Fruit fly (Drosophila melanogaster) whole organism, wandering third instar larva: ENCODE measurements around the gene aru.

Experiments used
- CG32264 ChIP-seq: fragments of 200-800 bp; sonication (Bioruptor generic); optimal IDR thresholded peaks from 2 replicates; lab custom pipeline; 2016; ENCODE audit warnings: missing biosample characterization, missing genetic modification characterization
- GATAd ChIP-seq: sonication (Bioruptor generic); optimal IDR thresholded peaks from 2 replicates; lab custom pipeline; 2016; ENCODE audit warnings: missing biosample characterization, missing genetic modification characterization
- Vsx2 ChIP-seq: fragments of 200-300, 225-300 bp; sonication (Bioruptor generic); optimal IDR thresholded peaks from 2 replicates; lab custom pipeline; 2018; ENCODE audit warnings: missing biosample characterization, missing genetic modification characterization; ENCODE audit not compliant: partially characterized antibody
- br ChIP-seq: fragments of 200-800 bp; sonication (Bioruptor generic); optimal IDR thresholded peaks from 2 replicates; lab custom pipeline; 2016; ENCODE audit warnings: missing biosample characterization, missing genetic modification characterization
- brk ChIP-seq: fragments of 200-800 bp; sonication (Bioruptor generic); optimal IDR thresholded peaks from 2 replicates; lab custom pipeline; 2016; ENCODE audit warnings: missing biosample characterization, mild to moderate bottlenecking, missing genetic modification characterization
- dsf ChIP-seq: sonication (Bioruptor generic); optimal IDR thresholded peaks from 2 replicates; lab custom pipeline; 2016; ENCODE audit warnings: missing biosample characterization, missing genetic modification characterization, borderline replicate concordance
- fru ChIP-seq: fragments of 200-800 bp; sonication (Bioruptor generic); optimal IDR thresholded peaks from 3 replicates; lab custom pipeline; 2016; ENCODE audit warnings: missing biosample characterization, mild to moderate bottlenecking, missing genetic modification characterization
- jim ChIP-seq: fragments of 175-275, 200-325 bp; sonication (Bioruptor generic); optimal IDR thresholded peaks from 2 replicates; lab custom pipeline; 2016; ENCODE audit warnings: missing biosample characterization, mild to moderate bottlenecking, missing genetic modification characterization
- psq ChIP-seq: fragments of 200-800 bp; sonication (Bioruptor generic); optimal IDR thresholded peaks from 3 replicates; lab custom pipeline; 2017; ENCODE audit warnings: missing biosample characterization, mild to moderate bottlenecking, missing genetic modification characterization, moderate library complexity
- rgr ChIP-seq: fragments of 200-800 bp; sonication (Bioruptor generic); optimal IDR thresholded peaks from 3 replicates; lab custom pipeline; 2016; ENCODE audit warnings: missing biosample characterization, mild to moderate bottlenecking, missing genetic modification characterization
- sv ChIP-seq: fragments of 200-800 bp; sonication (Bioruptor generic); optimal IDR thresholded peaks from 3 replicates; lab custom pipeline; 2016; ENCODE audit warnings: missing biosample characterization, missing genetic modification characterization
- usp ChIP-seq: fragments of >200 bp; optimal IDR thresholded peaks from 2 replicates; lab custom pipeline; 2017; ENCODE audit warnings: missing biosample characterization, missing genetic modification characterization

DNA sequence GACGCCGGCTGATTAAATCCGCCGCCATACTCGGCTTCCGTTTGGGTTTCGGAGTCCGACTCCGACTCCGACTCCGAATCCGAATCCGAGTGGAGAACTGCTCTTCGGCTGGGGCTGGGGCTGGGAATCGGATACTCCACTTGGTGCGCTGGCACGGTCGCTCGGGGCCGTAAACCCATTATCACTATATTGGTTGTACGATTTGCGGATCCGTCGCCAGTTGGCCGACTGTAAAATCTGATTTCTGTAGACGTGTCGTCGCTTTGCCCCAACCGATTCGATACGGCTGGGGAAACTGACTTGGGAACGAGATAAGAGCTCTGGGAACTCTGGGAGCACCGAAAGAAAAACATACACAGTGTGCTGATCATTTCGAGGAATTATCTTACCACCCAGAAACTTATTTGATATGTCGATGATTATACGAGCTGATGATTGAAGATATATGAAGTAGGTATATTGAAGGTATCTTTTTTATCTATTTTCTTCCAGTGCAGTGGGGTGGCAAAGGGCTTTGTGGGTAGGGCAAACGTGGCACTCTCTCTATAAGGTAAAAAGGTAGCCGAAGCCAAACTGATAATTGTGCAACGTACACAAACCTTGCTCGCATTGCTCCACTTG, 10.1 kb downstream of the aru start:
- TF ChIP-seq jim (no peak), CG32264 (GFP tag; lab: Kevin White, UChicago) (no peak), brk (GFP tag; lab: Kevin White, UChicago) (no peak), dsf (GFP tag; lab: Kevin White, UChicago) (no peak), fru (GFP tag; lab: Kevin White, UChicago) (peak; percentile 72), rgr (GFP tag; lab: Kevin White, UChicago) (peak; percentile 34), br (peak; percentile 46), psq (GFP tag; lab: Kevin White, UChicago) (peak; percentile 4), usp (no peak), Vsx2 (GFP tag; lab: Kevin White, UChicago) (no peak), GATAd (GFP tag; lab: Kevin White, UChicago) (no peak), sv (GFP tag; lab: Kevin White, UChicago) (no peak)
